Fruit fly (Drosophila melanogaster): ENCODE data around the gene CG34448.

- no peak for TF ChIP-seq CG34406 (GFP tag; optimal IDR thresholded peaks at IDR 0.05)
- no peak for TF ChIP-seq CG3032 (tag; optimal IDR thresholded peaks at IDR 0.05)
- no peak for TF ChIP-seq CG6276 (GFP tag; optimal IDR thresholded peaks at IDR 0.05)
- TF ChIP-seq CG3919 (GFP tag; optimal IDR thresholded peaks at IDR 0.05), result peak; percentile 36
- TF ChIP-seq CG6163 (GFP tag; IDR thresholded peaks at IDR 0.05), result 0 out of 3 replicates have a peak, but pooled peaks have one; percentile 25
- no peak for TF ChIP-seq Ets96B (tag; optimal IDR thresholded peaks at IDR 0.05)
- no peak for TF ChIP-seq eg (GFP tag; IDR thresholded peaks at IDR 0.05)
- TF ChIP-seq CG8119 (GFP tag; IDR thresholded peaks at IDR 0.05), result no peak
- TF ChIP-seq CG31627 (GFP tag; optimal IDR thresholded peaks at IDR 0.05), result no peak
- TF ChIP-seq cyc (GFP tag; optimal IDR thresholded peaks at IDR 0.05), result no peak
- TF ChIP-seq Blimp-1 (GFP tag; optimal IDR thresholded peaks at IDR 0.05), result no peak
- no peak for TF ChIP-seq CG6808 (GFP tag; optimal IDR thresholded peaks at IDR 0.05)
- TF ChIP-seq dsx (GFP tag; optimal IDR thresholded peaks at IDR 0.05; ENCODE audit: poor library complexity, severe bottlenecking), result no peak
Observed at dm6 chr2L:2428209-2428488, 10.4 kb upstream of the CG34448 start, which contains the start of gene dpp.
